Worm (Caenorhabditis elegans) whole organism, L4/young adult: ENCODE data around the gene srg-51.

ENCODE experiments used
- W03F9.2 ChIP-seq: fragments of 150-350 bp; optimal IDR thresholded peaks from 2 replicates; lab custom pipeline; 2014; ENCODE audit warnings: missing biosample characterization, missing genetic modification characterization
- dao-5 ChIP-seq: sonication (generic microtip); optimal IDR thresholded peaks from 2 replicates; lab custom pipeline; 2016; ENCODE audit warnings: missing genotype, missing genetic modification characterization, moderate library complexity, missing compliant biosample characterization
- him-1 ChIP-seq: sonication (generic microtip); optimal IDR thresholded peaks from 2 replicates; lab custom pipeline; 2016; ENCODE audit warnings: missing genotype, missing genetic modification reagents, missing genetic modification characterization, missing compliant biosample characterization

ce11 chrIV:15103224-15103679 lies 37.5 kb downstream of the srg-51 start, which contains the start of gene srt-44:
- TF ChIP-seq him-1 (tag; lab: Kevin White, UChicago) (no peak), W03F9.2 (tag; lab: Kevin White, UChicago) (no peak), dao-5 (tag; lab: Kevin White, UChicago) (no peak)
